Worm (Caenorhabditis elegans) whole organism, late embryonic: ENCODE data around the gene T03F6.9.

Experiments used
- C38D4.7 ChIP-seq: fragments of 200-800 bp; sonication (Bioruptor generic); optimal IDR thresholded peaks from 2 replicates; lab custom pipeline; 2018; ENCODE audit warnings: mild to moderate bottlenecking, missing genetic modification characterization, moderate library complexity, missing compliant biosample characterization
- K09A11.1 ChIP-seq: sonication (generic microtip); optimal IDR thresholded peaks from 2 replicates; lab custom pipeline; 2017; ENCODE audit warnings: antibody characterized with exemption, mild to moderate bottlenecking, missing genetic modification characterization, missing compliant biosample characterization; ENCODE audit not compliant: insufficient read depth
- Y22D7AL.16 ChIP-seq: sonication (generic microtip); optimal IDR thresholded peaks from 2 replicates; lab custom pipeline; 2016; ENCODE audit warnings: missing genetic modification characterization, missing compliant biosample characterization
- ahr-1 ChIP-seq: sonication (generic microtip); optimal IDR thresholded peaks from 2 replicates; lab custom pipeline; 2016; ENCODE audit warnings: missing genetic modification characterization, missing compliant biosample characterization
- ceh-2 ChIP-seq: sonication (generic microtip); optimal IDR thresholded peaks from 2 replicates; lab custom pipeline; 2016; ENCODE audit warnings: missing genotype, missing genetic modification characterization, missing compliant biosample characterization
- ceh-22 ChIP-seq: sonication (generic microtip); optimal IDR thresholded peaks from 2 replicates; lab custom pipeline; 2017; ENCODE audit warnings: missing biosample characterization, missing genetic modification characterization
- ceh-30 ChIP-seq: fragments of 150-350 bp; optimal IDR thresholded peaks from 2 replicates; lab custom pipeline; 2014; ENCODE audit warnings: missing biosample characterization, missing genetic modification characterization
- dmd-4 ChIP-seq: sonication (generic microtip); optimal IDR thresholded peaks from 2 replicates; lab custom pipeline; 2016; ENCODE audit warnings: borderline replicate concordance, missing genetic modification characterization, missing compliant biosample characterization
- hlh-8 ChIP-seq: sonication (generic microtip); optimal IDR thresholded peaks from 2 replicates; lab custom pipeline; 2016; ENCODE audit warnings: missing genotype, missing genetic modification characterization, missing compliant biosample characterization
- nfya-1 ChIP-seq: sonication (generic microtip); optimal IDR thresholded peaks from 2 replicates; lab custom pipeline; 2017; ENCODE audit warnings: missing genetic modification characterization, mild to moderate bottlenecking, missing compliant biosample characterization, antibody characterized with exemption, moderate library complexity
- npax-4 ChIP-seq: sonication (generic microtip); optimal IDR thresholded peaks from 2 replicates; lab custom pipeline; 2016; ENCODE audit warnings: missing genetic modification characterization, missing compliant biosample characterization
- pha-4 ChIP-seq: fragments of 150-350 bp; optimal IDR thresholded peaks from 2 replicates; lab custom pipeline; 2018; ENCODE audit warnings: missing biosample characterization, missing genetic modification reagents, missing genetic modification characterization
- rnt-1 ChIP-seq: sonication (generic microtip); optimal IDR thresholded peaks from 2 replicates; lab custom pipeline; 2016; ENCODE audit warnings: missing genetic modification characterization, missing compliant biosample characterization
- tbx-2 ChIP-seq: sonication (generic microtip); optimal IDR thresholded peaks from 2 replicates; lab custom pipeline; 2016; ENCODE audit warnings: missing genetic modification characterization, missing compliant biosample characterization

DNA sequence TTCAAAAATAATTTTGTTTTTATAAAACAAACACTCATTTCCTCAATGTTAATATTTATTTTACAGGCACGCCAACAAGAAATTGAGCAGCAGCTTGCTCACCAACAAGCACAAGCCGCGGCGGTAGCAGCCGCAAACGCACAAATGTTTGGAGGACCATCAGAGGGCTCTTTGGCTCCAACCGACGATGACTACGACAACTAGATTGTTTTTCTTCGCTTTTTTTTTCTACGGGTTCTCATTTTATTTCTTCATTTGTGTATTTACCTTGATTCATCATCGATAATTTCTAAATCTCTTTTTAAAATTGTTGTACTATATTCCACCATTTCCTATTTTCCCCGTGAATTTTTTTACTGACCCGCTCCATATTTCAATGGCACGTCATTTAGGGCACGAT, 27.8 kb downstream of the T03F6.9 start, which contains the start of gene ife-1:
- TF ChIP-seq ceh-22 (tag; lab: Kevin White, UChicago) (no peak), hlh-8 (tag; lab: Kevin White, UChicago) (no peak), nfya-1 (tag; lab: Kevin White, UChicago) (no peak), K09A11.1 (tag; lab: Kevin White, UChicago) (no peak), ceh-2 (tag; lab: Kevin White, UChicago) (no peak), npax-4 (no peak), rnt-1 (tag; lab: Kevin White, UChicago) (no peak), ahr-1 (tag; lab: Kevin White, UChicago) (no peak), ceh-30 (no peak), dmd-4 (tag; lab: Kevin White, UChicago) (no peak), C38D4.7 (GFP tag; lab: Kevin White, UChicago) (no peak), pha-4 (no peak), tbx-2 (tag; lab: Kevin White, UChicago) (no peak), Y22D7AL.16 (no peak)
